Fruit fly (Drosophila melanogaster) whole organism, embryonic: ENCODE data around the gene Cpr65Av.

Experiments used
- Aef1 ChIP-seq: fragments of 200-800 bp; sonication (Bioruptor generic); IDR thresholded peaks from 3 replicates; pipeline ENCODE4 v1.3.6; 2022; ENCODE audit warnings: missing biosample characterization, missing genetic modification characterization
- CG12769 ChIP-seq: fragments of 200-800 bp; sonication (Bioruptor generic); optimal IDR thresholded peaks from 2 replicates; lab custom pipeline; 2019; ENCODE audit warnings: missing biosample characterization, mild to moderate bottlenecking, missing genetic modification characterization, moderate library complexity
- CG13894 ChIP-seq: fragments of 200-800 bp; sonication (Bioruptor generic); optimal IDR thresholded peaks from 3 replicates; lab custom pipeline; 2018; ENCODE audit warnings: missing biosample characterization, mild to moderate bottlenecking, missing genetic modification characterization, moderate library complexity
- CG14014 ChIP-seq: fragments of 200-800 bp; sonication (Bioruptor generic); IDR thresholded peaks from 2 replicates; pipeline ENCODE4 v1.3.6; 2022; ENCODE audit warnings: missing biosample characterization, missing genetic modification characterization
- CG14667 ChIP-seq: fragments of 200-800 bp; sonication (Bioruptor generic); IDR thresholded peaks from 2 replicates; pipeline ENCODE4 v1.3.6; 2022; ENCODE audit warnings: missing biosample characterization, missing genetic modification characterization
- CG15514 ChIP-seq: fragments of 200-800 bp; sonication (Bioruptor generic); optimal IDR thresholded peaks from 3 replicates; lab custom pipeline; 2017; ENCODE audit warnings: missing biosample characterization, missing genetic modification characterization, mild to moderate bottlenecking, moderate library complexity, missing genetic modification reagents
- CG16815 ChIP-seq: fragments of 200-800 bp; sonication (Bioruptor generic); optimal IDR thresholded peaks from 3 replicates; lab custom pipeline; 2017; ENCODE audit warnings: missing biosample characterization, mild to moderate bottlenecking, missing genetic modification characterization
- CG17328 ChIP-seq: fragments of 200-800 bp; sonication (Bioruptor generic); IDR thresholded peaks from 2 replicates; pipeline ENCODE4 v1.3.6; 2022; ENCODE audit warnings: missing biosample characterization, missing genetic modification characterization
- CG17568 ChIP-seq: fragments of 200-800 bp; sonication (Bioruptor generic); optimal IDR thresholded peaks from 2 replicates; lab custom pipeline; 2018; ENCODE audit warnings: missing biosample characterization, mild to moderate bottlenecking, missing genetic modification characterization, moderate library complexity
- CG18262 ChIP-seq: fragments of 200-800 bp; optimal IDR thresholded peaks from 3 replicates; lab custom pipeline; 2019; ENCODE audit warnings: missing biosample characterization, mild to moderate bottlenecking, missing genetic modification characterization, moderate library complexity
- CG3407 ChIP-seq: fragments of 200-800 bp; sonication (Bioruptor generic); optimal IDR thresholded peaks from 2 replicates; lab custom pipeline; 2018; ENCODE audit warnings: missing biosample characterization, mild to moderate bottlenecking, missing genetic modification characterization
- CG34224 ChIP-seq: fragments of 200-800 bp; sonication (Bioruptor generic); IDR thresholded peaks from 3 replicates; pipeline ENCODE4 v1.3.6; 2022; ENCODE audit warnings: missing biosample characterization, missing genetic modification characterization; ENCODE audit not compliant: partially characterized antibody
- CG4360 ChIP-seq: fragments of 200-800 bp; sonication (Bioruptor generic); IDR thresholded peaks from 2 replicates; pipeline ENCODE4 v1.3.6; 2022; ENCODE audit warnings: missing biosample characterization, missing genetic modification characterization
- CG4730 ChIP-seq: fragments of 200-800 bp; sonication (Bioruptor generic); IDR thresholded peaks from 2 replicates; pipeline ENCODE4 v1.3.6; 2022; ENCODE audit warnings: missing biosample characterization, missing genetic modification characterization
- CG5953 ChIP-seq: fragments of 200-800 bp; sonication (Bioruptor generic); IDR thresholded peaks from 2 replicates; pipeline ENCODE4 v1.3.6; 2022; ENCODE audit warnings: missing biosample characterization, missing genetic modification characterization
- CG6254 ChIP-seq: fragments of 200-800 bp; sonication (Bioruptor generic); optimal IDR thresholded peaks from 3 replicates; lab custom pipeline; 2017; ENCODE audit warnings: mild to moderate bottlenecking, missing biosample characterization, missing genetic modification reagents, missing genetic modification characterization
- CG6791 ChIP-seq: fragments of 200-800 bp; sonication (Bioruptor generic); IDR thresholded peaks from 3 replicates; pipeline ENCODE4 v1.3.6; 2022; ENCODE audit warnings: missing biosample characterization, missing genetic modification characterization; ENCODE audit not compliant: partially characterized antibody
- CG8388 ChIP-seq: fragments of 200-800 bp; sonication (Bioruptor generic); optimal IDR thresholded peaks from 2 replicates; lab custom pipeline; 2019; ENCODE audit warnings: missing biosample characterization, mild to moderate bottlenecking, missing genetic modification characterization, moderate library complexity
- CG8765 ChIP-seq: fragments of 200-800 bp; sonication (Bioruptor generic); IDR thresholded peaks from 2 replicates; pipeline ENCODE4 v1.3.6; 2022; ENCODE audit warnings: missing biosample characterization, missing genetic modification characterization
- CG9817 ChIP-seq: fragments of 200-800 bp; sonication (Bioruptor generic); optimal IDR thresholded peaks from 2 replicates; lab custom pipeline; 2018; ENCODE audit warnings: missing biosample characterization, mild to moderate bottlenecking, missing genetic modification characterization, moderate library complexity
- D19A ChIP-seq: fragments of 200-800 bp; optimal IDR thresholded peaks from 3 replicates; lab custom pipeline; 2019; ENCODE audit warnings: missing biosample characterization, mild to moderate bottlenecking, missing genetic modification characterization, moderate library complexity
- Fer1 ChIP-seq: fragments of 200-800 bp; sonication (Bioruptor generic); optimal IDR thresholded peaks from 2 replicates; lab custom pipeline; 2017; ENCODE audit warnings: missing biosample characterization, mild to moderate bottlenecking, missing genetic modification characterization
- HLH4C ChIP-seq: fragments of 200-800 bp; sonication (Bioruptor generic); IDR thresholded peaks from 3 replicates; pipeline ENCODE4 v1.3.6; 2022; ENCODE audit warnings: missing biosample characterization, missing genetic modification characterization; ENCODE audit not compliant: partially characterized antibody
- Hmr ChIP-seq: fragments of 200-800 bp; sonication (Bioruptor generic); optimal IDR thresholded peaks from 3 replicates; lab custom pipeline; 2017; ENCODE audit warnings: mild to moderate bottlenecking, missing biosample characterization, missing genetic modification reagents, missing genetic modification characterization
- Opbp ChIP-seq: fragments of 200-800 bp; sonication (Bioruptor generic); IDR thresholded peaks from 3 replicates; pipeline ENCODE4 v1.3.6; 2022; ENCODE audit warnings: missing biosample characterization, missing genetic modification characterization; ENCODE audit not compliant: partially characterized antibody
- Six4 ChIP-seq: fragments of 200-800 bp; sonication (Bioruptor generic); optimal IDR thresholded peaks from 2 replicates; lab custom pipeline; 2016; ENCODE audit warnings: missing biosample characterization, missing genetic modification characterization
- Trl ChIP-seq, 3 experiments: fragments of >200 bp in 2 of 3; fragments of 200-800 bp in 1 of 3; sonication (Bioruptor generic) in 1 of 3; optimal IDR thresholded peaks; 2 replicates in 1 of 3; 3 replicates in 2 of 3; lab custom pipeline; 2016 to 2017; ENCODE audit warnings: missing biosample characterization in 1 of 3, missing genetic modification characterization in 1 of 3
- al ChIP-seq: fragments of 200-800 bp; sonication (Bioruptor generic); IDR thresholded peaks from 2 replicates; pipeline ENCODE4 v1.3.6; 2022; ENCODE audit warnings: missing biosample characterization, missing genetic modification characterization
- ara ChIP-seq: fragments of 200-800 bp; sonication (Bioruptor generic); IDR thresholded peaks from 2 replicates; pipeline ENCODE4 v1.3.6; 2022; ENCODE audit warnings: missing biosample characterization, missing genetic modification characterization
- cad ChIP-seq: fragments of >200 bp; optimal IDR thresholded peaks from 2 replicates; lab custom pipeline; 2017; ENCODE audit warnings: missing biosample characterization, missing genetic modification characterization
- dan ChIP-seq: fragments of 200-800 bp; sonication (Bioruptor generic); IDR thresholded peaks from 2 replicates; pipeline ENCODE4 v1.3.6; 2022; ENCODE audit warnings: missing biosample characterization, missing genetic modification characterization
- danr ChIP-seq: fragments of 200-800 bp; sonication (Bioruptor generic); IDR thresholded peaks from 2 replicates; pipeline ENCODE4 v1.3.6; 2022; ENCODE audit warnings: missing biosample characterization, missing genetic modification characterization
- dati ChIP-seq: fragments of 200-800 bp; sonication (Bioruptor generic); IDR thresholded peaks from 2 replicates; pipeline ENCODE4 v1.3.6; 2022; ENCODE audit warnings: missing biosample characterization, missing genetic modification characterization
- en ChIP-seq: fragments of 200-800 bp; sonication (Bioruptor generic); optimal IDR thresholded peaks from 2 replicates; lab custom pipeline; 2016; ENCODE audit warnings: missing biosample characterization, missing genetic modification characterization
- fd3F ChIP-seq: fragments of 200-800 bp; sonication (Bioruptor generic); optimal IDR thresholded peaks from 2 replicates; lab custom pipeline; 2018; ENCODE audit warnings: missing biosample characterization, mild to moderate bottlenecking, missing genetic modification characterization, moderate library complexity
- fd96Cb ChIP-seq: fragments of 200-800 bp; sonication (Bioruptor generic); optimal IDR thresholded peaks from 2 replicates; lab custom pipeline; 2018; ENCODE audit warnings: missing biosample characterization, mild to moderate bottlenecking, missing genetic modification characterization, moderate library complexity
- ftz-f1 ChIP-seq: fragments of 200-800 bp; sonication (Bioruptor generic); optimal IDR thresholded peaks from 2 replicates; lab custom pipeline; 2016; ENCODE audit warnings: missing biosample characterization, missing genetic modification characterization
- hb ChIP-seq: fragments of 200-800 bp; sonication (Bioruptor generic); IDR thresholded peaks from 3 replicates; pipeline ENCODE4 v1.3.6; 2022; ENCODE audit warnings: missing biosample characterization, missing genetic modification characterization; ENCODE audit not compliant: partially characterized antibody
- kay ChIP-seq: fragments of 200-800 bp; sonication (Bioruptor generic); optimal IDR thresholded peaks from 2 replicates; lab custom pipeline; 2016; ENCODE audit warnings: missing biosample characterization, missing genetic modification characterization
- lilli ChIP-seq: fragments of 200-800 bp; sonication (Bioruptor generic); optimal IDR thresholded peaks from 3 replicates; lab custom pipeline; 2016; ENCODE audit warnings: missing biosample characterization, missing genetic modification characterization
- nau ChIP-seq: fragments of 200-800 bp; sonication (Bioruptor generic); optimal IDR thresholded peaks from 3 replicates; lab custom pipeline; 2017; ENCODE audit warnings: missing biosample characterization, mild to moderate bottlenecking, missing genetic modification characterization, missing genetic modification reagents
- p53 ChIP-seq: fragments of 200-800 bp; sonication (Bioruptor generic); optimal IDR thresholded peaks from 2 replicates; lab custom pipeline; 2016; ENCODE audit warnings: missing biosample characterization, missing genetic modification characterization
- pan ChIP-seq, 4 experiments: fragments of >200 bp in 3 of 4; fragments of 200-800 bp in 1 of 4; sonication (Bioruptor generic) in 1 of 4; optimal IDR thresholded peaks in 3 of 4; IDR thresholded peaks in 1 of 4; 2 replicates each; pipeline versions ENCODE4 v1.3.6 to Lab custom; 2017 to 2022; ENCODE audit warnings: missing biosample characterization in 2 of 4, missing genetic modification characterization in 2 of 4, mixed read lengths in 1 of 4
- rib ChIP-seq: fragments of 200-800 bp; sonication (Bioruptor generic); IDR thresholded peaks from 2 replicates; pipeline ENCODE4 v1.3.6; 2022; ENCODE audit warnings: missing biosample characterization, missing genetic modification characterization
- sqz ChIP-seq: fragments of 200-800 bp; sonication (Bioruptor generic); optimal IDR thresholded peaks from 3 replicates; lab custom pipeline; 2018; ENCODE audit warnings: missing biosample characterization, mild to moderate bottlenecking, missing genetic modification characterization
- stc ChIP-seq: fragments of 200-800 bp; sonication (Bioruptor generic); IDR thresholded peaks from 2 replicates; pipeline ENCODE4 v1.3.6; 2022; ENCODE audit warnings: missing biosample characterization, missing genetic modification characterization
- vfl ChIP-seq: fragments of 200-800 bp; sonication (Bioruptor generic); optimal IDR thresholded peaks from 2 replicates; lab custom pipeline; 2016; ENCODE audit warnings: missing biosample characterization, missing genetic modification characterization
- vnd ChIP-seq: fragments of 200-800 bp; sonication (Bioruptor generic); IDR thresholded peaks from 3 replicates; pipeline ENCODE4 v1.3.6; 2022; ENCODE audit warnings: missing biosample characterization, missing genetic modification characterization; ENCODE audit not compliant: partially characterized antibody
- zfh2 ChIP-seq: fragments of 200-800 bp; sonication (Bioruptor generic); optimal IDR thresholded peaks from 2 replicates; lab custom pipeline; 2016; ENCODE audit warnings: missing biosample characterization, missing genetic modification characterization

Gene Cpr65Av

DNA sequence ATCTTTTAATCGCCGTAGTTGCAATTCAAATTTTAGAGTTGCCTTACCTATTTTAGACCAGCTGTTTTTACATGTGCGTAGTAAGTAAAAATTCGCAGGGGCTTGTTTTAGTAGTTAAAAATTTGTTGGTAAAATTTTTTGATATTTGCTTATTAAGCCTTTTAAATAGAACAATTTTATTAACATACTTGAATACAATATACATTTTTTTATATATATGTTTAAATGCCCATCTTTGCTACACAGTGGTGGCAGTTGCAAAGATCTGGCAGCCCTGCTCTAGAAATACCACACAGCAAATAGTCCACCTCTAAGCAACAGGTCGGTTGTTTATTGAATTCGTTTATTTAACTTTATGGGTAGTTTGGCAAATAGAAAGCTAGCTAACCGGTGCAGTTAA lies 45.1 kb downstream of the Cpr65Av start, which contains the start of the genes CG10467 and loj (continued):
- TF ChIP-seq Aef1 (peak; percentile 98), Hmr (peak; percentile 92), CG14014 (peak; percentile 97), ftz-f1 (GFP tag; lab: Kevin White, UChicago) (no peak), vnd (peak; percentile 65), p53 (GFP tag; lab: Kevin White, UChicago) (no peak), CG6791 (peak; percentile 55; the same call in 1 of the 3 replicates), kay (GFP tag; lab: Kevin White, UChicago) (peak; percentile 92), Fer1 (GFP tag; lab: Kevin White, UChicago) (peak; percentile 90), CG15514 (GFP tag; lab: Kevin White, UChicago) (peak; percentile 84), danr (peak; percentile 93), CG3407 (GFP tag; lab: Kevin White, UChicago) (peak; percentile 84), CG18262 (tag; lab: Kevin White, UChicago) (peak; percentile 92), CG5953 (GFP tag; lab: Robert Waterston, UW) (peak; percentile 86; the same call in 1 of the 2 replicates), cad (GFP tag; lab: Kevin White, UChicago) (no peak), fd96Cb (tag; lab: Kevin White, UChicago) (peak; percentile 97), CG12769 (tag; lab: Kevin White, UChicago) (no peak), CG8388 (GFP tag; lab: Kevin White, UChicago) (peak; percentile 89), nau (GFP tag; lab: Kevin White, UChicago) (peak; percentile 79), HLH4C (GFP tag; lab: Robert Waterston, UW) (peak; percentile 59), rib (GFP tag; lab: Robert Waterston, UW) (peak; percentile 93), pan (optimal IDR thresholded peaks at IDR 0.05; lab: Kevin White, UChicago) (no peak), pan (GFP tag; optimal IDR thresholded peaks at IDR 0.05 in 1 of 2, IDR thresholded peaks at IDR 0.05 in 1 of 2) (peak in 1 of 2 experiments; percentile 96), CG9817 (peak; percentile 98), al (GFP tag; lab: Robert Waterston, UW) (peak; percentile 98), CG6254 (peak; percentile 80), dati (peak; percentile 80), fd3F (GFP tag; lab: Kevin White, UChicago) (peak; percentile 96), CG17328 (GFP tag; lab: Robert Waterston, UW) (peak; percentile 96), lilli (GFP tag; lab: Kevin White, UChicago) (peak; percentile 95), Opbp (GFP tag; lab: Robert Waterston, UW) (peak; percentile 78), vfl (GFP tag; lab: Kevin White, UChicago) (peak; percentile 86), CG14667 (GFP tag; lab: Robert Waterston, UW) (peak; percentile 97), CG16815 (GFP tag; lab: Kevin White, UChicago) (peak; percentile 98), zfh2 (peak; percentile 87), CG13894 (tag; lab: Kevin White, UChicago) (peak; percentile 93), dan (peak; percentile 94), CG17568 (peak; percentile 81), Six4 (peak; percentile 92), CG8765 (GFP tag; lab: Robert Waterston, UW) (peak; percentile 95), ara (GFP tag; lab: Robert Waterston, UW) (peak; percentile 96), CG4360 (GFP tag; lab: Robert Waterston, UW) (peak; percentile 53), D19A (tag; lab: Kevin White, UChicago) (peak; percentile 87), CG4730 (GFP tag; lab: Robert Waterston, UW) (peak; percentile 96), hb (GFP tag; lab: Robert Waterston, UW) (peak; percentile 46), Trl (optimal IDR thresholded peaks at IDR 0.05; lab: Kevin White, UChicago) (no peak), Trl (GFP tag; optimal IDR thresholded peaks at IDR 0.05; lab: Kevin White, UChicago) (peak; percentile 76), CG34224 (GFP tag; lab: Robert Waterston, UW) (peak; percentile 53; the same call in 1 of the 3 replicates), stc (peak; percentile 91), sqz (GFP tag; lab: Kevin White, UChicago) (no peak), en (GFP tag; lab: Kevin White, UChicago) (peak; percentile 44)
